Worm (Caenorhabditis elegans) whole organism, dauer: ENCODE results near the gene grl-18.

Experiments used
- unc-62 ChIP-seq: sonication (generic microtip); optimal IDR thresholded peaks from 2 replicates; lab custom pipeline; 2017; ENCODE audit warnings: missing biosample characterization, missing genetic modification reagents, missing genetic modification characterization

grl-18 gene

ce11 chrV:5442366-5442765 lies 46.3 kb downstream of the grl-18 start:
- TF ChIP-seq unc-62 (GFP tag; lab: Kevin White, UChicago) = no peak

- no peak for TF ChIP-seq unc-62 (GFP tag; lab: Kevin White, UChicago)
Measured at ce11 chrV:5439068-5439467, 49.6 kb downstream of the grl-18 start, which contains the start of gene snpc-1.3. TSS of gene snpc-1.3 (minus strand) at chrV:5439168.
